Worm (Caenorhabditis elegans): ENCODE results near the gene math-38.

DNA sequence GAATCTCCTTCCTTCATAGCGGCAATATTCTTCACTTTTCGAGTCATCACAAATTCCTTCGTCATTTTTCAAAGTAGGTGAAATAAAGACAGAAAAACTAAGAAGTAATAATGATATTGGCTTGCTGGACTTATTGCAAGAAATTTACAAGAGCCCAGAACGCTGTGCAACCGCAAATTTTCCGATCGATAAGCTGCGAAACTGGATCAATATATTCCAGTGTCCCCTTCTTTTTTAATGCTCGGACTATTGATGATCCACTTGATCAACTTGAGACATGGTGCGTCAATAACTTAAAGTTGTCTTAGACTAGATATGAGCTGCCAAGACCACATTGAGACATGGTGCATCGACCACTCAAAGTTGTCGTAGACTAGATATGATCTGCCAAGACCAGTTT is 26.3 kb upstream of the math-38 start, which contains the start of gene bath-33:
- no peak for TF ChIP-seq tra-4 (tag; optimal IDR thresholded peaks at IDR 0.05)
- TF ChIP-seq tbx-11 (GFP tag; IDR thresholded peaks at IDR 0.05), result no peak
- no peak for TF ChIP-seq ceh-13 (GFP tag; optimal IDR thresholded peaks at IDR 0.05)
- no peak for TF ChIP-seq ama-1 (optimal IDR thresholded peaks at IDR 0.05)

Measured in whole organism, early embryonic.